Worm (Caenorhabditis elegans) whole organism, L1 larva: ENCODE results near the gene isp-1.

Source experiments
- ama-1 ChIP-seq: fragments of 150-350 bp; optimal IDR thresholded peaks from 2 replicates; lab custom pipeline; 2014
- fkh-10 ChIP-seq: sonication (generic microtip); optimal IDR thresholded peaks from 2 replicates; lab custom pipeline; 2017; ENCODE audit warnings: missing biosample characterization, missing genetic modification reagents, missing genetic modification characterization
- lin-13 ChIP-seq: fragments of 150-350 bp; optimal IDR thresholded peaks from 2 replicates; lab custom pipeline; 2014; ENCODE audit warnings: missing biosample characterization, missing genetic modification reagents, missing genetic modification characterization
- mdl-1 ChIP-seq, 2 experiments: fragments of 150-350 bp; optimal IDR thresholded peaks; 2 replicates each; lab custom pipeline; 2014 to 2017; ENCODE audit warnings: missing biosample characterization in 2 of 2, missing genetic modification characterization in 2 of 2, inconsistent platforms in 1 of 2
- nhr-11 ChIP-seq: fragments of 150-350 bp; optimal IDR thresholded peaks from 2 replicates; lab custom pipeline; 2014; ENCODE audit warnings: missing biosample characterization, missing genetic modification characterization
- skn-1 ChIP-seq: fragments of 150-350 bp; optimal IDR thresholded peaks from 2 replicates; lab custom pipeline; 2014; ENCODE audit warnings: missing biosample characterization, missing genetic modification characterization
- sox-4 ChIP-seq: sonication (generic microtip); optimal IDR thresholded peaks from 2 replicates; lab custom pipeline; 2016; ENCODE audit warnings: missing genetic modification characterization, missing compliant biosample characterization
- unc-130 ChIP-seq: fragments of 150-350 bp; optimal IDR thresholded peaks from 2 replicates; lab custom pipeline; 2017; ENCODE audit warnings: missing biosample characterization, missing genetic modification characterization, inconsistent platforms

ce11 chrIV:8161774-8162173 lies 25.9 kb upstream of the isp-1 start:
- TF ChIP-seq mdl-1 (tag; optimal IDR thresholded peaks at IDR 0.05; lab: Kevin White, UChicago) (no peak), lin-13 (GFP tag; lab: Kevin White, UChicago) (no peak), skn-1 (tag; lab: Kevin White, UChicago) (no peak), fkh-10 (no peak), sox-4 (no peak), unc-130 (tag; lab: Kevin White, UChicago) (no peak), ama-1 (lab: Kevin White, UChicago) (no peak), nhr-11 (tag; lab: Kevin White, UChicago) (no peak)
